Worm (Caenorhabditis elegans): ENCODE results near the gene Y42A5A.1.

Y42A5A.1 gene

ce11 chrV:11087519-11087998 lies at the start of gene Y42A5A.1:
Y42A5A.1 (plus strand) TSS chrV:11087948.
- TF ChIP-seq nhr-23 (tag; optimal IDR thresholded peaks at IDR 0.05) = no peak
- TF ChIP-seq nhr-25 (tag; optimal IDR thresholded peaks at IDR 0.05) = peak; percentile 49

- TF ChIP-seq gmeb-1 (tag; optimal IDR thresholded peaks at IDR 0.05) (peak; percentile 69), lin-39 (tag; optimal IDR thresholded peaks at IDR 0.05) (no peak), ama-1 (optimal IDR thresholded peaks at IDR 0.05) (no peak), skn-1 (tag; optimal IDR thresholded peaks at IDR 0.05) (no peak), C34F6.9 (tag; optimal IDR thresholded peaks at IDR 0.05) (peak; percentile 93), nhr-10 (tag; optimal IDR thresholded peaks at IDR 0.05) (no peak), ceh-16 (tag; optimal IDR thresholded peaks at IDR 0.05) (no peak), snpc-4 (tag; optimal IDR thresholded peaks at IDR 0.05) (no peak), lsy-2 (tag; optimal IDR thresholded peaks at IDR 0.05) (peak; percentile 38 to 85), unc-39 (tag; optimal IDR thresholded peaks at IDR 0.05) (no peak), nhr-23 (tag; optimal IDR thresholded peaks at IDR 0.05) (no peak), dmd-4 (tag; optimal IDR thresholded peaks at IDR 0.05) (no peak), F13H6.1 (tag; optimal IDR thresholded peaks at IDR 0.05) (peak; percentile 81), nhr-77 (tag; optimal IDR thresholded peaks at IDR 0.05) (no peak), egl-27 (tag; optimal IDR thresholded peaks at IDR 0.05) (peak; percentile 55), nhr-12 (tag; optimal IDR thresholded peaks at IDR 0.05) (no peak), sma-9 (GFP tag; optimal IDR thresholded peaks at IDR 0.05) (peak; percentile 62), sma-9 (tag; optimal IDR thresholded peaks at IDR 0.05) (no peak), ztf-1 (GFP tag; conservative IDR thresholded peaks at IDR 0.05) (no peak), zag-1 (tag; optimal IDR thresholded peaks at IDR 0.05) (peak; percentile 12), aly-2 (tag; optimal IDR thresholded peaks at IDR 0.05) (no peak), nhr-25 (tag; optimal IDR thresholded peaks at IDR 0.05) (peak; percentile 76), unc-62 (GFP tag; optimal IDR thresholded peaks at IDR 0.05) (no peak), crh-2 (tag; optimal IDR thresholded peaks at IDR 0.05) (peak; percentile 74), nhr-11 (tag; optimal IDR thresholded peaks at IDR 0.05) (no peak), ztf-4 (tag; optimal IDR thresholded peaks at IDR 0.05) (no peak), mbf-1 (tag; optimal IDR thresholded peaks at IDR 0.05) (no peak), sem-4 (tag; optimal IDR thresholded peaks at IDR 0.05) (peak; percentile 45), ztf-11 (tag; optimal IDR thresholded peaks at IDR 0.05) (no peak), nhr-21 (tag; optimal IDR thresholded peaks at IDR 0.05) (peak; percentile 39), Y55F3AM.14 (GFP tag; optimal IDR thresholded peaks at IDR 0.05) (peak; percentile 37), elt-1 (tag; optimal IDR thresholded peaks at IDR 0.05) (no peak), nhr-237 (tag; optimal IDR thresholded peaks at IDR 0.05) (no peak), nhr-6 (tag; optimal IDR thresholded peaks at IDR 0.05) (peak; percentile 75), nhr-129 (tag; optimal IDR thresholded peaks at IDR 0.05) (peak; percentile 90), mab-5 (tag; optimal IDR thresholded peaks at IDR 0.05) (no peak), unc-55 (GFP tag; optimal IDR thresholded peaks at IDR 0.05) (peak; percentile 95), lin-11 (tag; optimal IDR thresholded peaks at IDR 0.05) (no peak), peb-1 (tag; optimal IDR thresholded peaks at IDR 0.05) (no peak), blmp-1 (tag; optimal IDR thresholded peaks at IDR 0.05; ENCODE audit: insufficient read depth) (peak; percentile 39), mdl-1 (tag; optimal IDR thresholded peaks at IDR 0.05) (no peak), ceh-82 (tag; optimal IDR thresholded peaks at IDR 0.05) (no peak), lin-13 (GFP tag; optimal IDR thresholded peaks at IDR 0.05) (peak; percentile 84), elt-3 (tag; optimal IDR thresholded peaks at IDR 0.05) (no peak), R02D3.7 (tag; optimal IDR thresholded peaks at IDR 0.05) (no peak), fos-1 (tag; optimal IDR thresholded peaks at IDR 0.05) (peak; percentile 76), alr-1 (tag; optimal IDR thresholded peaks at IDR 0.05) (no peak), sma-3 (GFP tag; optimal IDR thresholded peaks at IDR 0.05) (peak; percentile 93), ZK546.5 (tag; optimal IDR thresholded peaks at IDR 0.05) (no peak)
Observed at ce11 chrV:11039379-11039954, 48.3 kb upstream of the Y42A5A.1 start, which contains the start of gene pak-2. pak-2 (minus strand) TSS chrV:11039429.

Measured in whole organism, L2 larva.